Worm (Caenorhabditis elegans) whole organism, mixed stage, embryonic: ENCODE data around the gene spp-7.

ENCODE experiments used
- lsy-2 ChIP-seq: fragments of 150-350 bp; optimal IDR thresholded peaks from 2 replicates; lab custom pipeline; 2014; ENCODE audit warnings: missing biosample characterization, missing genetic modification characterization
- nhr-76 ChIP-seq: sonication (generic microtip); optimal IDR thresholded peaks from 2 replicates; lab custom pipeline; 2017; ENCODE audit warnings: missing biosample characterization, missing genetic modification characterization

ce11 chrIV:5381334-5381733, 34.3 kb downstream of the spp-7 start, which contains the start of gene F41H10.2:
- no peak for TF ChIP-seq nhr-76 (tag; lab: Kevin White, UChicago)
- no peak for TF ChIP-seq lsy-2 (tag; lab: Kevin White, UChicago)
